Fruit fly (Drosophila melanogaster): Measurements from ENCODE around the gene Ype.

Gene Ype

DNA sequence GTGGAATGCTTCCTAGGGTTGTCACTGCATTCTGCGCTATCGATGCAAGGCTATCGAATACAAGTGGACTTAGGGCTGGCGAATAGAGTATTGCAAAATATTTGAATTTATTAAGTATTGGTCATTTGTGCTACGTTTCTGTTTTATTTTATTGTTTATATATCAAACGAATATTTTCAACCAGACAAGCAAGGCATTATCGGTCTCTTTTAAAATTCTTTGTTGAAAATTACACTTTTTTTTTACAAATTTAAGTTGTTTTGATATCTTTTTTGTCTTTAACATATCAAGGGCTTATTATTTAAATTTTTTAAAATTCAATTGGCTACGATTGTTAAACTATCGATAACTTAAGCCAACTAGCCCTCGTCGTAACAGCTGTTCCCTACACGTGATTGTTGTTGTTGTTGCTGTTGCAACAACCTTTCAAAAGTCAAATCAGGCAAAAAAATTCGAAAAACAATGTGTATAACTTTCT lies at the start of gene Ype, which contains the start of gene CG1662 (continued):
- TF ChIP-seq Ptx1 (GFP tag; IDR thresholded peaks at IDR 0.05) (peak; percentile 78), seq (GFP tag; IDR thresholded peaks at IDR 0.05) (0 out of 2 replicates have a peak, but pooled peaks have one; percentile 35), ttk (GFP tag; IDR thresholded peaks at IDR 0.05) (peak; percentile 66), Fer1 (GFP tag; optimal IDR thresholded peaks at IDR 0.05) (peak; percentile 71), nerfin-2 (GFP tag; IDR thresholded peaks at IDR 0.05; ENCODE audit: partially characterized antibody) (no peak), Lim3 (GFP tag; IDR thresholded peaks at IDR 0.05) (no peak), CG1024 (GFP tag; IDR thresholded peaks at IDR 0.05) (0 out of 2 replicates have a peak, but pooled peaks have one; percentile 27), Mad (GFP tag; optimal IDR thresholded peaks at IDR 0.05) (peak; percentile 39), Kr (GFP tag; optimal IDR thresholded peaks at IDR 0.05) (no peak), ato (GFP tag; IDR thresholded peaks at IDR 0.05; ENCODE audit: partially characterized antibody) (no peak), CG4730 (GFP tag; IDR thresholded peaks at IDR 0.05) (peak; percentile 52), gce (GFP tag; IDR thresholded peaks at IDR 0.05) (no peak), CG6791 (GFP tag; IDR thresholded peaks at IDR 0.05; ENCODE audit: partially characterized antibody) (no peak), CG14710 (tag; optimal IDR thresholded peaks at IDR 0.05) (peak; percentile 86), CG7556 (GFP tag; optimal IDR thresholded peaks at IDR 0.05) (peak; percentile 73), Sry-δ (GFP tag; optimal IDR thresholded peaks at IDR 0.05) (peak; percentile 71), CG13287 (GFP tag; IDR thresholded peaks at IDR 0.05; ENCODE audit: partially characterized antibody) (peak; percentile 75), exex (tag; optimal IDR thresholded peaks at IDR 0.05) (peak; percentile 27), ash1 (GFP tag; optimal IDR thresholded peaks at IDR 0.05) (no peak), ara (GFP tag; IDR thresholded peaks at IDR 0.05) (no peak), chif (GFP tag; optimal IDR thresholded peaks at IDR 0.05) (peak; percentile 55 to 62), Fer3 (tag; optimal IDR thresholded peaks at IDR 0.05) (peak; percentile 63), gem (tag; optimal IDR thresholded peaks at IDR 0.05) (peak; percentile 84), Dad (GFP tag; optimal IDR thresholded peaks at IDR 0.05) (peak; percentile 59), gcm (GFP tag; optimal IDR thresholded peaks at IDR 0.05) (no peak), CG16813 (GFP tag; IDR thresholded peaks at IDR 0.05; ENCODE audit: partially characterized antibody) (peak; percentile 69), btn (GFP tag; optimal IDR thresholded peaks at IDR 0.05) (no peak), HHEX (GFP tag; optimal IDR thresholded peaks at IDR 0.05) (peak; percentile 19), Ravus (GFP tag; IDR thresholded peaks at IDR 0.05) (no peak; the same call in 1 of the 2 replicates), chn (GFP tag; optimal IDR thresholded peaks at IDR 0.05) (peak; percentile 76), lov (optimal IDR thresholded peaks at IDR 0.05) (no peak), lov (GFP tag; IDR thresholded peaks at IDR 0.05) (0 out of 3 replicates have a peak, but pooled peaks have one; percentile 31), CG7987 (GFP tag; optimal IDR thresholded peaks at IDR 0.05) (peak; percentile 24), CG2712 (tag; optimal IDR thresholded peaks at IDR 0.05) (peak; percentile 78), oc (tag; optimal IDR thresholded peaks at IDR 0.05) (peak; percentile 84), vfl (GFP tag; optimal IDR thresholded peaks at IDR 0.05) (peak; percentile 63), Ets65A (GFP tag) (peak; percentile 98), Myb (GFP tag; optimal IDR thresholded peaks at IDR 0.05) (peak; percentile 48), bbx (GFP tag; IDR thresholded peaks at IDR 0.05; ENCODE audit: partially characterized antibody) (no peak; the same call in 1 of the 2 replicates), CG33557 (GFP tag; optimal IDR thresholded peaks at IDR 0.05) (peak; percentile 50), lmd (GFP tag; IDR thresholded peaks at IDR 0.05) (peak; percentile 69), CG4854 (GFP tag; optimal IDR thresholded peaks at IDR 0.05) (peak; percentile 48), CG7357 (GFP tag; IDR thresholded peaks at IDR 0.05) (0 out of 3 replicates have a peak, but pooled peaks have one; percentile 27), CG7271 (tag; optimal IDR thresholded peaks at IDR 0.05) (no peak), B-H1 (GFP tag; IDR thresholded peaks at IDR 0.05) (no peak; the same call in 2 of the 3 replicates), tna (GFP tag; IDR thresholded peaks at IDR 0.05; ENCODE audit: partially characterized antibody) (no peak; the same call in 1 of the 2 replicates), CG9609 (GFP tag; optimal IDR thresholded peaks at IDR 0.05) (peak; percentile 56), ap (GFP tag; IDR thresholded peaks at IDR 0.05) (peak; percentile 33; the same call in 1 of the 2 replicates), CG10147 (GFP tag; optimal IDR thresholded peaks at IDR 0.05) (peak; percentile 71), dpn (GFP tag; optimal IDR thresholded peaks at IDR 0.05) (peak; percentile 68 to 80)
